Worm (Caenorhabditis elegans): ENCODE data around the gene unc-1.

- TF ChIP-seq pha-4 (tag; optimal IDR thresholded peaks at IDR 0.05) (no peak), unc-62 (GFP tag; optimal IDR thresholded peaks at IDR 0.05) (no peak), attf-6 (GFP tag; IDR thresholded peaks at IDR 0.05) (no peak), F23B12.7 (tag; optimal IDR thresholded peaks at IDR 0.05; ENCODE audit: insufficient read depth) (no peak)
Observed at ce11 chrX:1086406-1086897, 24.2 kb upstream of the unc-1 start.

Data from whole organism, young adult.